Fruit fly (Drosophila melanogaster): Measurements from ENCODE around the gene CG13733.

DNA sequence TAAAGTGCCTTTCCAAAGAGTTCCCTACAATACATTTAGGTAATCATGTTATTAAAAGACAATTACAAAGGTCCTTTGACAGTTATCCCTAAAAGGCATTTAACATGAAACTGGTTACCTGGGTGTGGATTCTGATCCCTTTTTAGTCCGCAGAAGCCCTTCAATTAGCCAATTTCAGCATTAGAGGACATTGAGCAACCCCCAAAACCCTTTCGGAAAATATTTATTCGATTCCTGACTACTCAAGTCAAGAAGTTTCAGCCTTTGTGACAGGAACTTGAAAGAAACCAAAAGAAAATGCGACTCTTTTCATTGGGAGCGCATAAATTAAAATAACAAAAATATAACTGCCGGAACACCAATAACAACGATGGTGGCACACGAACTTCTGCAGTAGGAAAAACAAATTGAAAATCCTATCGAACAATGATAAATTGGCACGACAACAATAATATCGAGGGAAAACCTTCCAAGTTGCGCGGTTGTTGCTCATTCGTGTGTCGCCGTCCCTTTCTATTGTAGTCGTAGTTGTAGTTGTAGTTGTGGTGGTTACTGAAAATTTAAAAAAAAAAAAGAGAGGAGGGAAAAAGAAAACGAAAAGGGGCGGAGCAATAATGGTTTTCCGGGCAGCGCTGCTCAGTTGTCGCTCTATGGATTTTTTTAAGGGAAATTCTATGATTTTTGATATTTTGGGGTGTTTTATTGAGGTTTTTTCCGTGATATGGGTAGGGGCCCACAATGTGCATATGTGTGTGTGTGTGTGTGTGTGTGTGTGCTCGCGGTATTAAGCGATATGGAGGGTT lies 32.9 kb downstream of the CG13733 start:
- TF ChIP-seq EcR (GFP tag; optimal IDR thresholded peaks at IDR 0.05) (no peak), usp (GFP tag; optimal IDR thresholded peaks at IDR 0.05) (no peak), CG8478 (optimal IDR thresholded peaks at IDR 0.05) (no peak), pan (optimal IDR thresholded peaks at IDR 0.05) (no peak), psq (optimal IDR thresholded peaks at IDR 0.05) (no peak), Dll (optimal IDR thresholded peaks at IDR 0.05) (no peak)
